Worm (Caenorhabditis elegans) whole organism, late embryonic: ENCODE data around the gene Y69H2.1.

Experiments used
- C38D4.7 ChIP-seq: fragments of 200-800 bp; sonication (Bioruptor generic); optimal IDR thresholded peaks from 2 replicates; lab custom pipeline; 2018; ENCODE audit warnings: mild to moderate bottlenecking, missing genetic modification characterization, moderate library complexity, missing compliant biosample characterization
- F13H6.1 ChIP-seq: sonication (generic microtip); optimal IDR thresholded peaks from 2 replicates; lab custom pipeline; 2016; ENCODE audit warnings: missing genetic modification characterization, missing compliant biosample characterization
- K02D7.2 ChIP-seq: sonication (generic microtip); optimal IDR thresholded peaks from 2 replicates; lab custom pipeline; 2017; ENCODE audit warnings: mild to moderate bottlenecking, missing genetic modification characterization, missing compliant biosample characterization
- T23F11.4 ChIP-seq: fragments of 200-800 bp; sonication (Bioruptor generic); optimal IDR thresholded peaks from 2 replicates; lab custom pipeline; 2018; ENCODE audit warnings: mild to moderate bottlenecking, missing genetic modification characterization, missing compliant biosample characterization
- ceh-14 ChIP-seq: sonication (generic microtip); optimal IDR thresholded peaks from 2 replicates; lab custom pipeline; 2016; ENCODE audit warnings: missing genotype, missing genetic modification characterization, missing compliant biosample characterization
- ceh-22 ChIP-seq: sonication (generic microtip); optimal IDR thresholded peaks from 2 replicates; lab custom pipeline; 2017; ENCODE audit warnings: missing biosample characterization, missing genetic modification characterization
- ceh-31 ChIP-seq: sonication (generic microtip); optimal IDR thresholded peaks from 2 replicates; lab custom pipeline; 2016; ENCODE audit warnings: missing genetic modification characterization, missing compliant biosample characterization
- ceh-34 ChIP-seq: sonication (generic microtip); optimal IDR thresholded peaks from 2 replicates; lab custom pipeline; 2016; ENCODE audit warnings: mild to moderate bottlenecking, missing genetic modification characterization, missing compliant biosample characterization
- ceh-9 ChIP-seq: sonication (generic microtip); optimal IDR thresholded peaks from 2 replicates; lab custom pipeline; 2016; ENCODE audit warnings: mild to moderate bottlenecking, missing genetic modification characterization, inconsistent platforms, missing compliant biosample characterization
- dmd-4 ChIP-seq: sonication (generic microtip); optimal IDR thresholded peaks from 2 replicates; lab custom pipeline; 2016; ENCODE audit warnings: borderline replicate concordance, missing genetic modification characterization, missing compliant biosample characterization
- ets-4 ChIP-seq: sonication (generic microtip); optimal IDR thresholded peaks from 2 replicates; lab custom pipeline; 2016; ENCODE audit warnings: missing genetic modification characterization, missing compliant biosample characterization
- fax-1 ChIP-seq: sonication (generic microtip); optimal IDR thresholded peaks from 2 replicates; lab custom pipeline; 2016; ENCODE audit warnings: missing genotype, missing genetic modification characterization, missing compliant biosample characterization
- gmeb-2 ChIP-seq: sonication (generic microtip); optimal IDR thresholded peaks from 2 replicates; lab custom pipeline; 2016; ENCODE audit warnings: missing genetic modification characterization, inconsistent platforms, missing compliant biosample characterization
- madf-2 ChIP-seq: sonication (generic microtip); optimal IDR thresholded peaks from 2 replicates; lab custom pipeline; 2017; ENCODE audit warnings: missing genetic modification characterization, missing compliant biosample characterization
- nfya-1 ChIP-seq: sonication (generic microtip); optimal IDR thresholded peaks from 2 replicates; lab custom pipeline; 2017; ENCODE audit warnings: missing genetic modification characterization, mild to moderate bottlenecking, missing compliant biosample characterization, antibody characterized with exemption, moderate library complexity
- nhr-11 ChIP-seq: fragments of 150-350 bp; optimal IDR thresholded peaks from 2 replicates; lab custom pipeline; 2014; ENCODE audit warnings: missing biosample characterization, missing genetic modification characterization
- pros-1 ChIP-seq: fragments of 150-350 bp; optimal IDR thresholded peaks from 2 replicates; lab custom pipeline; 2014; ENCODE audit warnings: missing biosample characterization, missing genetic modification reagents, missing genetic modification characterization
- syd-9 ChIP-seq: sonication (generic microtip); optimal IDR thresholded peaks from 2 replicates; lab custom pipeline; 2016; ENCODE audit warnings: mild to moderate bottlenecking, missing genetic modification characterization, moderate library complexity, missing compliant biosample characterization
- tbx-7 ChIP-seq: sonication (generic microtip); optimal IDR thresholded peaks from 2 replicates; lab custom pipeline; 2016; ENCODE audit warnings: missing genotype, missing genetic modification characterization, missing compliant biosample characterization
- unc-42 ChIP-seq: sonication (generic microtip); optimal IDR thresholded peaks from 2 replicates; lab custom pipeline; 2016; ENCODE audit warnings: missing genotype, missing genetic modification characterization, missing compliant biosample characterization

Gene Y69H2.1

DNA sequence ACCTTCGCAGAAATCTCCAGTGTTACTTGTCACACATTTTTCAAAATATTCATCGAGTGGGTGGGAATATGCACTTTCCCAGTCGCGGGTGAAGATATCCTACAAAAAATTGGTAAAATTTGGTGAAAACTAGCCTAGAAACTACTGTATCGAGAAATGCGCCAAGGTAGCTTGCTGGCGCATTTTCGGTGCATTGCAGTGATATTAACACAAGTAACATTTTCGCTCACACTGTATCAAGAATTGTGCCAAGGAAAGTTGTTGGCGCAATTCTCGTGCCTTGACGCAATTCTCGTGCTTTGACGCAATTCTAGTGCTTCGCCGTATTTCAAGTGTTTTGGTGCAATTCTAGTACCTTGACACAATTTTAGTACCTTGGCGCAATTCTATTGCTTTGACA lies 49.2 kb downstream of the Y69H2.1 start:
- TF ChIP-seq K02D7.2 (no peak), ceh-31 (no peak), dmd-4 (tag; lab: Kevin White, UChicago) (no peak), tbx-7 (tag; lab: Kevin White, UChicago) (no peak), gmeb-2 (no peak), F13H6.1 (tag; lab: Kevin White, UChicago) (no peak), ceh-22 (tag; lab: Kevin White, UChicago) (no peak), ceh-9 (tag; lab: Kevin White, UChicago) (no peak), T23F11.4 (GFP tag; lab: Kevin White, UChicago) (no peak), nfya-1 (tag; lab: Kevin White, UChicago) (no peak), pros-1 (tag; lab: Kevin White, UChicago) (no peak), madf-2 (tag; lab: Kevin White, UChicago) (no peak), ceh-14 (tag; lab: Kevin White, UChicago) (no peak), syd-9 (no peak), fax-1 (no peak), C38D4.7 (GFP tag; lab: Kevin White, UChicago) (no peak), nhr-11 (no peak)

DNA sequence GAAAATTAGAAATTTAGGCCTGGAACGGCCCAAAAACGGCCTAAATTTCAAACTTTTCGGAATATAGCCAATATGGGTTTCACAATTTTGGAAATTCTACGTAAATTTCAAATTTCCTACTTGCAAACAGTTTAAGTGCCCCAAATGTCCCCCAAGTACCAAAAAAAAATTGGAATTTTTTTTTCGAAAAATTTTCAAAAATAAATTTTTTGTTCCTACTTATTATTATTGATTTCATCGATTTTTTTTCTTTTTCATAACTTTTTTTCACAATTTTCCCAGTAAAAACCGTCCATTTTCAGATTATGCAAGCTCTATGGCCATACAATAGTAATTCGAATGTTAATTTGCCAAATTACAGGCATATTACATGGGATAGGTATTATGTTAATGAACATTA lies 50.8 kb downstream of the Y69H2.1 start, which contains the start of gene Y51A2D.21:
Gene Y51A2D.21, plus strand, starts transcription at position 301 of the 400 bp plus-strand sequence.
- no peak for TF ChIP-seq ceh-34
- TF ChIP-seq unc-42 (tag; lab: Kevin White, UChicago): no peak
- TF ChIP-seq ets-4 (tag; lab: Kevin White, UChicago): no peak
- TF ChIP-seq gmeb-2: no peak
